Fruit fly (Drosophila melanogaster) whole organism, embryonic: Measurements from ENCODE around the gene CG45045.

Experiments
- B-H1 ChIP-seq: fragments of 200-800 bp; sonication (Bioruptor generic); IDR thresholded peaks from 3 replicates; pipeline ENCODE4 v1.3.6; 2022; ENCODE audit warnings: missing biosample characterization, missing genetic modification characterization
- Bgb ChIP-seq: fragments of 200-800 bp; sonication (Bioruptor generic); IDR thresholded peaks from 2 replicates; pipeline ENCODE4 v1.3.6; 2022; ENCODE audit warnings: missing biosample characterization, missing genetic modification characterization; ENCODE audit not compliant: partially characterized antibody
- CG10431 ChIP-seq: fragments of 200-800 bp; sonication (Bioruptor generic); optimal IDR thresholded peaks from 3 replicates; lab custom pipeline; 2018; ENCODE audit warnings: missing biosample characterization, mild to moderate bottlenecking, missing genetic modification characterization
- CG10543 ChIP-seq: fragments of 200-800 bp; sonication (Bioruptor generic); optimal IDR thresholded peaks from 3 replicates; lab custom pipeline; 2017; ENCODE audit warnings: missing biosample characterization, mild to moderate bottlenecking, missing genetic modification characterization, moderate library complexity
- CG11696 ChIP-seq: fragments of 200-800 bp; sonication (Bioruptor generic); IDR thresholded peaks from 2 replicates; pipeline ENCODE4 v1.3.6; 2022; ENCODE audit warnings: missing biosample characterization, missing genetic modification characterization
- CG1233 ChIP-seq: fragments of 200-800 bp; sonication (Bioruptor generic); optimal IDR thresholded peaks from 4 replicates; lab custom pipeline; 2018; ENCODE audit warnings: missing biosample characterization, mild to moderate bottlenecking, missing genetic modification characterization
- CG12942 ChIP-seq: fragments of 200-800 bp; sonication (Bioruptor generic); optimal IDR thresholded peaks from 3 replicates; lab custom pipeline; 2016; ENCODE audit warnings: missing biosample characterization, missing genetic modification characterization
- CG13123 ChIP-seq: fragments of 200-800 bp; sonication (Bioruptor generic); optimal IDR thresholded peaks from 2 replicates; lab custom pipeline; 2016; ENCODE audit warnings: missing biosample characterization, missing genetic modification characterization
- CG16813 ChIP-seq: fragments of 200-800 bp; sonication (Bioruptor generic); IDR thresholded peaks from 3 replicates; pipeline ENCODE4 v1.3.6; 2022; ENCODE audit warnings: missing biosample characterization, missing genetic modification characterization; ENCODE audit not compliant: partially characterized antibody
- CG17328 ChIP-seq: fragments of 200-800 bp; sonication (Bioruptor generic); IDR thresholded peaks from 2 replicates; pipeline ENCODE4 v1.3.6; 2022; ENCODE audit warnings: missing biosample characterization, missing genetic modification characterization
- CG17829 ChIP-seq: fragments of 200-800 bp; optimal IDR thresholded peaks from 2 replicates; lab custom pipeline; 2019; ENCODE audit warnings: missing biosample characterization, mild to moderate bottlenecking, missing genetic modification characterization, moderate library complexity
- CG18262 ChIP-seq: fragments of 200-800 bp; optimal IDR thresholded peaks from 3 replicates; lab custom pipeline; 2019; ENCODE audit warnings: missing biosample characterization, mild to moderate bottlenecking, missing genetic modification characterization, moderate library complexity
- CG18764 ChIP-seq: fragments of 200-800 bp; sonication (Bioruptor generic); optimal IDR thresholded peaks from 3 replicates; lab custom pipeline; 2016; ENCODE audit warnings: missing biosample characterization, missing genetic modification characterization
- CG2129 ChIP-seq: fragments of 200-800 bp; sonication (Bioruptor generic); IDR thresholded peaks from 2 replicates; pipeline ENCODE4 v1.3.6; 2022; ENCODE audit warnings: missing biosample characterization, missing genetic modification characterization; ENCODE audit not compliant: partially characterized antibody
- CG34224 ChIP-seq: fragments of 200-800 bp; sonication (Bioruptor generic); IDR thresholded peaks from 3 replicates; pipeline ENCODE4 v1.3.6; 2022; ENCODE audit warnings: missing biosample characterization, missing genetic modification characterization; ENCODE audit not compliant: partially characterized antibody
- CG4730 ChIP-seq: fragments of 200-800 bp; sonication (Bioruptor generic); IDR thresholded peaks from 2 replicates; pipeline ENCODE4 v1.3.6; 2022; ENCODE audit warnings: missing biosample characterization, missing genetic modification characterization
- CG8388 ChIP-seq: fragments of 200-800 bp; sonication (Bioruptor generic); optimal IDR thresholded peaks from 2 replicates; lab custom pipeline; 2019; ENCODE audit warnings: missing biosample characterization, mild to moderate bottlenecking, missing genetic modification characterization, moderate library complexity
- CG9215 ChIP-seq: fragments of 200-800 bp; sonication (Bioruptor generic); IDR thresholded peaks from 2 replicates; pipeline ENCODE4 v1.3.6; 2022; ENCODE audit warnings: missing biosample characterization, missing genetic modification characterization
- Chrac-16 ChIP-seq: fragments of 200-800 bp; sonication (Bioruptor generic); optimal IDR thresholded peaks from 3 replicates; lab custom pipeline; 2016; ENCODE audit warnings: missing biosample characterization, missing genetic modification characterization
- D ChIP-seq, 2 experiments: fragments of 200-800 bp in 1 of 2; fragments of >200 bp in 1 of 2; sonication (Bioruptor generic) in 1 of 2; optimal IDR thresholded peaks; 2 replicates in 1 of 2; 3 replicates in 1 of 2; lab custom pipeline; 2017; ENCODE audit warnings: mild to moderate bottlenecking in 1 of 2, missing biosample characterization in 1 of 2, missing genetic modification characterization in 1 of 2, missing genetic modification reagents in 1 of 2
- Dfd ChIP-seq, 2 experiments: fragments of >200 bp; optimal IDR thresholded peaks; 2 replicates each; lab custom pipeline; 2017; ENCODE audit warnings: missing biosample characterization in 2 of 2, missing genetic modification characterization in 2 of 2
- Eip74EF ChIP-seq, 2 experiments: fragments of 200-800 bp in 1 of 2; fragments of >200 bp in 1 of 2; sonication (Bioruptor generic) in 1 of 2; optimal IDR thresholded peaks; 2 replicates each; lab custom pipeline; 2017 to 2019; ENCODE audit warnings: missing biosample characterization in 2 of 2, missing genetic modification characterization in 2 of 2, mild to moderate bottlenecking in 1 of 2, moderate library complexity in 1 of 2
- MESR4 ChIP-seq: fragments of 200-800 bp; sonication (Bioruptor generic); optimal IDR thresholded peaks from 2 replicates; lab custom pipeline; 2018; ENCODE audit warnings: missing biosample characterization, mild to moderate bottlenecking, missing genetic modification characterization, moderate library complexity
- MTF-1 ChIP-seq: fragments of 200-800 bp; sonication (Bioruptor generic); optimal IDR thresholded peaks from 2 replicates; lab custom pipeline; 2018; ENCODE audit warnings: missing biosample characterization, mild to moderate bottlenecking, missing genetic modification characterization, borderline replicate concordance
- Mad ChIP-seq: fragments of 200-800 bp; sonication (Bioruptor generic); optimal IDR thresholded peaks from 2 replicates; lab custom pipeline; 2016; ENCODE audit warnings: missing biosample characterization, missing genetic modification characterization
- TFAM ChIP-seq: fragments of 200-800 bp; sonication (Bioruptor generic); optimal IDR thresholded peaks from 2 replicates; lab custom pipeline; 2017; ENCODE audit warnings: missing biosample characterization, missing genetic modification characterization, inconsistent platforms
- Xbp1 ChIP-seq: fragments of 200-800 bp; sonication (Bioruptor generic); optimal IDR thresholded peaks from 3 replicates; lab custom pipeline; 2016; ENCODE audit warnings: missing biosample characterization, mild to moderate bottlenecking, missing genetic modification characterization
- amos ChIP-seq: fragments of 200-800 bp; sonication (Bioruptor generic); IDR thresholded peaks from 2 replicates; pipeline ENCODE4 v1.3.6; 2022; ENCODE audit warnings: missing biosample characterization, missing genetic modification characterization; ENCODE audit not compliant: partially characterized antibody
- bsh ChIP-seq, 2 experiments: fragments of 200-800 bp; sonication (Bioruptor generic); optimal IDR thresholded peaks; 2 replicates each; lab custom pipeline; 2017 to 2018; ENCODE audit warnings: mild to moderate bottlenecking in 2 of 2, missing biosample characterization in 2 of 2, missing genetic modification characterization in 2 of 2, moderate library complexity in 1 of 2
- cad ChIP-seq: fragments of >200 bp; optimal IDR thresholded peaks from 2 replicates; lab custom pipeline; 2017; ENCODE audit warnings: missing biosample characterization, missing genetic modification characterization
- cato ChIP-seq: fragments of 200-800 bp; sonication (Bioruptor generic); optimal IDR thresholded peaks from 2 replicates; lab custom pipeline; 2016; ENCODE audit warnings: missing biosample characterization, missing genetic modification characterization, borderline replicate concordance
- chm ChIP-seq: fragments of 200-800 bp; sonication (Bioruptor generic); IDR thresholded peaks from 2 replicates; pipeline ENCODE4 v1.3.6; 2022; ENCODE audit warnings: missing biosample characterization, missing genetic modification characterization
- grau ChIP-seq: fragments of 200-800 bp; optimal IDR thresholded peaks from 3 replicates; lab custom pipeline; 2019; ENCODE audit warnings: missing biosample characterization, mild to moderate bottlenecking, missing genetic modification characterization, moderate library complexity
- gsb-n ChIP-seq: fragments of 200-800 bp; sonication (Bioruptor generic); optimal IDR thresholded peaks from 3 replicates; lab custom pipeline; 2018; ENCODE audit warnings: missing biosample characterization, mild to moderate bottlenecking, missing genetic modification characterization
- hkb ChIP-seq, 2 experiments: fragments of 200-800 bp in 1 of 2; fragments of >200 bp in 1 of 2; sonication (Bioruptor generic) in 1 of 2; IDR thresholded peaks in 1 of 2; optimal IDR thresholded peaks in 1 of 2; 2 replicates each; pipeline versions ENCODE4 v1.3.6 to Lab custom; 2017 to 2022; ENCODE audit warnings: missing biosample characterization in 1 of 2, missing genetic modification characterization in 1 of 2
- kah ChIP-seq: fragments of 200-800 bp; sonication (Bioruptor generic); optimal IDR thresholded peaks from 2 replicates; lab custom pipeline; 2018; ENCODE audit warnings: missing biosample characterization, mild to moderate bottlenecking, missing genetic modification characterization
- knrl ChIP-seq: fragments of 200-800 bp; sonication (Bioruptor generic); IDR thresholded peaks from 3 replicates; pipeline ENCODE4 v1.3.6; 2022; ENCODE audit warnings: missing biosample characterization, missing genetic modification characterization; ENCODE audit not compliant: partially characterized antibody
- lilli ChIP-seq: fragments of 200-800 bp; sonication (Bioruptor generic); optimal IDR thresholded peaks from 3 replicates; lab custom pipeline; 2016; ENCODE audit warnings: missing biosample characterization, missing genetic modification characterization
- lola ChIP-seq, 3 experiments: fragments of >200 bp in 2 of 3; fragments of 200-800 bp in 1 of 3; sonication (Bioruptor generic) in 1 of 3; optimal IDR thresholded peaks; 2 replicates each; lab custom pipeline; 2017 to 2019; ENCODE audit warnings: missing biosample characterization in 3 of 3, missing genetic modification characterization in 3 of 3, mild to moderate bottlenecking in 1 of 3, moderate library complexity in 1 of 3
- mirr ChIP-seq: fragments of 200-800 bp; sonication (Bioruptor generic); optimal IDR thresholded peaks from 3 replicates; lab custom pipeline; 2018; ENCODE audit warnings: missing biosample characterization, mild to moderate bottlenecking, missing genetic modification characterization
- nau ChIP-seq: fragments of 200-800 bp; sonication (Bioruptor generic); optimal IDR thresholded peaks from 3 replicates; lab custom pipeline; 2017; ENCODE audit warnings: missing biosample characterization, mild to moderate bottlenecking, missing genetic modification characterization, missing genetic modification reagents
- peb ChIP-seq: fragments of 200-800 bp; sonication (Bioruptor generic); IDR thresholded peaks from 2 replicates; pipeline ENCODE4 v1.3.6; 2022; ENCODE audit warnings: missing biosample characterization, missing genetic modification characterization
- sens-2 ChIP-seq: fragments of 200-800 bp; sonication (Bioruptor generic); IDR thresholded peaks from 2 replicates; pipeline ENCODE4 v1.3.6; 2022; ENCODE audit warnings: missing biosample characterization, missing genetic modification characterization
- toy ChIP-seq: fragments of 200-800 bp; sonication (Bioruptor generic); IDR thresholded peaks from 2 replicates; pipeline ENCODE4 v1.3.6; 2022; ENCODE audit warnings: missing biosample characterization, missing genetic modification characterization
- usp ChIP-seq: fragments of >200 bp; optimal IDR thresholded peaks from 2 replicates; lab custom pipeline; 2017; ENCODE audit warnings: missing biosample characterization, missing genetic modification characterization
- vnd ChIP-seq: fragments of 200-800 bp; sonication (Bioruptor generic); IDR thresholded peaks from 3 replicates; pipeline ENCODE4 v1.3.6; 2022; ENCODE audit warnings: missing biosample characterization, missing genetic modification characterization; ENCODE audit not compliant: partially characterized antibody
- zf30C ChIP-seq: fragments of 200-800 bp; sonication (Bioruptor generic); optimal IDR thresholded peaks from 3 replicates; lab custom pipeline; 2018; ENCODE audit warnings: missing biosample characterization, mild to moderate bottlenecking, missing genetic modification characterization
- zfh2 ChIP-seq: fragments of 200-800 bp; sonication (Bioruptor generic); optimal IDR thresholded peaks from 2 replicates; lab custom pipeline; 2016; ENCODE audit warnings: missing biosample characterization, missing genetic modification characterization

Gene CG45045

dm6 chr3R:17619726-17620282 is 47.6 kb upstream of the CG45045 start (continued):
- TF ChIP-seq vnd (GFP tag; lab: Robert Waterston, UW) (peak; percentile 82), MTF-1 (peak; percentile 13), hkb (optimal IDR thresholded peaks at IDR 0.05; lab: Kevin White, UChicago) (no peak), hkb (GFP tag; IDR thresholded peaks at IDR 0.05; lab: Robert Waterston, UW) (peak; percentile 31; the same call in 1 of the 2 replicates), CG13123 (GFP tag; lab: Kevin White, UChicago) (no peak), MESR4 (GFP tag; lab: Kevin White, UChicago) (no peak), mirr (peak; percentile 43), D (optimal IDR thresholded peaks at IDR 0.05; lab: Kevin White, UChicago) (no peak), D (GFP tag; optimal IDR thresholded peaks at IDR 0.05; lab: Kevin White, UChicago) (peak; percentile 4), peb (GFP tag; lab: Robert Waterston, UW) (no peak), CG10543 (GFP tag; lab: Kevin White, UChicago) (no peak), Mad (GFP tag; lab: Kevin White, UChicago) (no peak), CG18262 (tag; lab: Kevin White, UChicago) (peak; percentile 49), lilli (GFP tag; lab: Kevin White, UChicago) (no peak), CG8388 (peak; percentile 6), grau (peak; percentile 9), Chrac-16 (GFP tag; lab: Kevin White, UChicago) (no peak), CG10431 (GFP tag; lab: Kevin White, UChicago) (no peak), chm (GFP tag; lab: Robert Waterston, UW) (no peak), kah (GFP tag; lab: Kevin White, UChicago) (peak; percentile 32), nau (peak; percentile 30), CG1233 (GFP tag; lab: Kevin White, UChicago) (no peak), CG34224 (GFP tag; lab: Robert Waterston, UW) (peak; percentile 75; the same call in 2 of the 3 replicates), CG16813 (peak; percentile 94), Eip74EF (GFP tag; optimal IDR thresholded peaks at IDR 0.05; lab: Kevin White, UChicago) (peak in 1 of 2 experiments; percentile 41), TFAM (GFP tag; lab: Kevin White, UChicago) (no peak), Bgb (GFP tag; lab: Robert Waterston, UW) (peak; percentile 86), B-H1 (no peak; the same call in 2 of the 3 replicates), lola (GFP tag; optimal IDR thresholded peaks at IDR 0.05; lab: Kevin White, UChicago) (no peak), cato (no peak), Xbp1 (GFP tag; lab: Kevin White, UChicago) (no peak), cad (GFP tag; lab: Kevin White, UChicago) (no peak), CG9215 (GFP tag; lab: Robert Waterston, UW) (no peak), CG17829 (tag; lab: Kevin White, UChicago) (peak; percentile 56), CG17328 (no peak), gsb-n (tag; lab: Kevin White, UChicago) (peak; percentile 8), knrl (GFP tag; lab: Robert Waterston, UW) (peak; percentile 80), Dfd (GFP tag; optimal IDR thresholded peaks at IDR 0.05; lab: Kevin White, UChicago) (no peak), sens-2 (GFP tag; lab: Robert Waterston, UW) (no peak), toy (GFP tag; lab: Robert Waterston, UW) (no peak), CG18764 (GFP tag; lab: Kevin White, UChicago) (no peak), CG2129 (GFP tag; lab: Robert Waterston, UW) (peak; percentile 22; the same call in 1 of the 2 replicates), CG4730 (GFP tag; lab: Robert Waterston, UW) (no peak), usp (no peak), amos (peak; percentile 84), zfh2 (GFP tag; lab: Kevin White, UChicago) (no peak), bsh (GFP tag; optimal IDR thresholded peaks at IDR 0.05; lab: Kevin White, UChicago) (peak; percentile 1 to 49), CG12942 (GFP tag; lab: Kevin White, UChicago) (no peak), zf30C (GFP tag; lab: Kevin White, UChicago) (no peak), CG11696 (GFP tag; lab: Robert Waterston, UW) (no peak)
